Fruit fly (Drosophila melanogaster): ENCODE results near the gene Acp26Ab.

- no peak for TF ChIP-seq EcR (GFP tag; optimal IDR thresholded peaks at IDR 0.05)
- no peak for TF ChIP-seq usp (GFP tag; optimal IDR thresholded peaks at IDR 0.05)
- no peak for TF ChIP-seq psq (optimal IDR thresholded peaks at IDR 0.05)
- TF ChIP-seq pan (optimal IDR thresholded peaks at IDR 0.05) = no peak
- no peak for TF ChIP-seq CG8478 (optimal IDR thresholded peaks at IDR 0.05)
- TF ChIP-seq Dll (optimal IDR thresholded peaks at IDR 0.05) = no peak
Observed at dm6 chr2L:5866791-5867190, 25.9 kb downstream of the Acp26Ab start.

All from whole organism.